Fruit fly (Drosophila melanogaster): Measurements from ENCODE around the gene sas.

DNA sequence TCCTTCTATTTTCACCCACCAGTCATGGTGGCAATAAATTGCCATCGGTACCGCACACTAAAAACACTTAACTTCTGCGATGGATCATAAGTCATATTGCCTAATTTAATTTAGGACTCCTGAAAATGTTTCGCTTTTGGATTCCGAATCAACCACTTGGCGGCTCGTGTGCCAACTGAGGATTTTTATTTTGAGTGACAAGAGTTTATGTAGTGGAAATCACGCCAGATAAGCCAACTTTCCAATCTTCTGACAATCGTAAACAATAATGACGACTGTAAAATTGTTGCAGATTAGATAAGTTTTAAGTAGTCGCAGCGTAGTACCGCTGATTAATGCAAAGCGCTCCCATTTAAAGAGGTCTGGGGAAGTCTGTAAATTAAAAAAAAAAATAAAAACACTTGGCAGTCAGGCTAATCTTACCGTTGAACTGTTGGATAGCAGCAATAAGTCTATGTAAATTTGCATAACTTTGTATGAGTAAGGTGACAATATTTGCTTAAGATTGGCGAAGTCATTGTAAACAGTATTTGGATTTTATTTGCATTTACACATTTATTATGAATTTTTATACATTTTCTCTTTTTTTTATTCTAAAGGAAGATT lies 54.4 kb downstream of the sas start, which contains the start of gene CG14606:
- TF ChIP-seq Myc (optimal IDR thresholded peaks at IDR 0.05) (no peak), psq (optimal IDR thresholded peaks at IDR 0.05) (no peak), h (optimal IDR thresholded peaks at IDR 0.05) (no peak), insv (optimal IDR thresholded peaks at IDR 0.05) (no peak), ttk (optimal IDR thresholded peaks at IDR 0.05) (no peak)

Measured in Kc167 (cell line).